Worm (Caenorhabditis elegans): ENCODE measurements around the gene F54B3.1.

Gene F54B3.1

DNA sequence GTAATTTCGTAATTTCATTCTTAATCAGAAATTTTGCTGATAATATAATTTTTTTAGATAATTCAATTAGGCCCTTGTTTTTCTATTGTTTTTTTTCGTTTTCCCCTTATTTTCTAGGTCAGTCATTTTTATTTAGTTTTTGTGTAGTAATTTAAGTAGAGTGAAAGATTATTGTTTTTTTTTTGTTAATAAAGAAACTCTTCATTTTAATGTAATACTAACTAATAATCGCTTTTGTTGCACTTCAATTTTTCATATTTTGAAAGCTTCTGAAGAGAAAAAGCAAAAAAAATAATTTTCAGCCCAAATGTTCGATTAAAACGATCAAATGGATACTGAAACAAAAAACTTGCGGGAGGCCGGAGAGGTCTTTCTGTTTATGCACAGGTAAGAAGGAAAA is at the start of gene F54B3.1:
F54B3.1 (plus strand) TSS at position 301 of the 400 bp plus-strand sequence.
- TF ChIP-seq T22C8.4 (GFP tag; IDR thresholded peaks at IDR 0.05) = no peak
- no peak for TF ChIP-seq ref-1 (GFP tag; conservative IDR thresholded peaks at IDR 0.05)
- no peak for TF ChIP-seq ztf-23 (GFP tag; IDR thresholded peaks at IDR 0.05)

DNA sequence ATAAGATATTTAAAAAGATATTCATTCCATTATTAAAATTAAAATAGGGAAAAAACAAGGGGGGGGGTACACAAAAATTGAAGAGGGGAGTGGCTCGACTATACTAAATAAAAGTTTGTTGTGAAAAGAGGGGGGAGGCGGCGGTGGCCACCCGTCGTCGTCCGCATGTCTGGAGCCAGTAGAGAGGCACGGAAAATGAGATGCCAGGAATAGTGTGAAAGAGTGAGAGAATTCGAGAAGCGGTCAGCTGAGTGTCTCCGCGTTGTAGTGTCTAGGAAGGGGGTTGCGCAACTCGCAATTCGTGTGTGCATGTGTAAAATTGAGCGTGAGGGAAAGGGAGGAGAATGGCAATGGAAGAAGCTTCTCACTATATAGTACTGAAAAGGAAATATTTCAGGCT is 48.8 kb upstream of the F54B3.1 start:
- no peak for TF ChIP-seq ztf-23 (GFP tag; IDR thresholded peaks at IDR 0.05)
- 0 out of 2 replicates have a peak, but pooled peaks have one; percentile 26 for TF ChIP-seq klf-2 (GFP tag; conservative IDR thresholded peaks at IDR 0.05)
- TF ChIP-seq cog-1 (tag; optimal IDR thresholded peaks at IDR 0.05) = peak; percentile 54

DNA sequence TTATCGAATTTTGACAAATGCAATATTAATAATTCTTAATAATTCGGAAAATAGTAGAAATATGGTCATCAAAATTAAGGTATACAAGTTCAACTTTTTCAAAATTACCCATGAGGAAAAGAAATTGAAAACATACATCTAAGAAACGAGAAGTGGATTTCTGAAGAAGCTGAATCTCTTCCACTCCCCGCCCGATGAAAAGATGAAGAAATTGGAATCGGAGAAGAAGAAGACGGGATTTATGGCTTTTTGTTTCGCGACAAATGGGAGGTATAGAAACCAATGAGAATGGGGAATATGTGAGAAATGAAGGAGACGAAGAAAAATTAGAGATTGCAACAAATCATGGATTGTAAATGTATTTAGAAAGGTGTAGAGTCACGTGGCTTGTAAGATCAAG is 48.0 kb upstream of the F54B3.1 start:
- TF ChIP-seq ztf-29 (GFP tag; IDR thresholded peaks at IDR 0.05) = no peak

DNA sequence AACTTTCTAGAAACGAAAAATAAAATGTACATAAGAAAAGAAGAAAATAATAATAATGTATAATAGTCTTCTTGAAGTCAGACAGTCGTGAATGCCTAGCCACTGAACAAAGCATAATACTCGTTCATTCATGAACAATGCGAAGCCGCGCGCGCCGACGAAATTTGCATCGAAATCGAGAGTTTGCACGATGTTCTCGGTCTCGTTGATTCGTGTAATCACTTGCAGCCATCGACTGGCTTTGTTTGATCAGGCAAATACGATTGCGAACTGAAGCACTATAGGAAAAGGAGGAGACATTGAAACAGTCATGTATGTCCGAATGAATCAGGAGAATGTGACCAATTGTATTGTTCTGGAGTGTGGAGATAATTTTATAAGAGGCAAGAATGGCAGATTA is 47.3 kb upstream of the F54B3.1 start:
- TF ChIP-seq ref-1 (GFP tag; conservative IDR thresholded peaks at IDR 0.05) (no peak), tab-1 (GFP tag; IDR thresholded peaks at IDR 0.05) (no peak), flt-1 (GFP tag; IDR thresholded peaks at IDR 0.05) (no peak), cog-1 (tag; optimal IDR thresholded peaks at IDR 0.05) (no peak), T22C8.4 (GFP tag; IDR thresholded peaks at IDR 0.05) (no peak), ztf-23 (GFP tag; IDR thresholded peaks at IDR 0.05) (no peak), med-1 (GFP tag; optimal IDR thresholded peaks at IDR 0.05; ENCODE audit: insufficient read depth) (no peak), ztf-29 (GFP tag; IDR thresholded peaks at IDR 0.05) (no peak), klf-2 (GFP tag; conservative IDR thresholded peaks at IDR 0.05) (no peak)

DNA sequence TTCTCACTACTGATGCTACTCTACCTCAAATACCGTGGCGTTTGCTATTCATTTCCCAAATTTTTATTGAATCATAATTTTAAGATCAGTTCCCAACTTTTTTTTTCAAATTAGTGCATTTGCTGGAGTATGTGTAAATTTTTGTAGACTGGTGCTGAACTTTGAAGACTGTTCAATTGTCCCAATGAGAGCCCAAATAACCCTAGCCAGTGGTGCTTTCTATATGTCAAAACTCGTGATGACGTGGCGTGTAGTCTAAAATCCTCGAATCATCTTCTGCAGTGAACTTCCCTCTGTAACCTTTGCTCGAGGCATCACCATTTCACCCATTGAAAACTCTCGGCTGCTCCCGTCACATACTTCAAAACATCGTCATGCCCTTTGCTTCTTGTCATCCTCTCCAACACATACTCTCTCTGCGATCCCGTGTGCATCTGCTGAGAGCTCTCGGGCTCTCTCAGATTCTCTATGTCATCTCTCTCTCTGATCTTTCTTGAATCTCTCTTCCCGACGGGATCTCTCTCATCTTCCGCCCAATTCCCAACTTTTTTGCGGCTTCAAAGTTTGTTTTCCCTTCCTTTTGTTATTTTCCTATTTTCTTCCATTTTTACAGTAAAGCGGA is 46.5 kb upstream of the F54B3.1 start:
- TF ChIP-seq T22C8.4 (GFP tag; IDR thresholded peaks at IDR 0.05) (no peak), ref-1 (GFP tag; conservative IDR thresholded peaks at IDR 0.05) (no peak), cog-1 (tag; optimal IDR thresholded peaks at IDR 0.05) (no peak), ztf-29 (GFP tag; IDR thresholded peaks at IDR 0.05) (no peak), med-1 (GFP tag; optimal IDR thresholded peaks at IDR 0.05; ENCODE audit: insufficient read depth) (no peak), ztf-23 (GFP tag; IDR thresholded peaks at IDR 0.05) (no peak), klf-2 (GFP tag; conservative IDR thresholded peaks at IDR 0.05) (no peak), tab-1 (GFP tag; IDR thresholded peaks at IDR 0.05) (no peak), flt-1 (GFP tag; IDR thresholded peaks at IDR 0.05) (no peak)

DNA sequence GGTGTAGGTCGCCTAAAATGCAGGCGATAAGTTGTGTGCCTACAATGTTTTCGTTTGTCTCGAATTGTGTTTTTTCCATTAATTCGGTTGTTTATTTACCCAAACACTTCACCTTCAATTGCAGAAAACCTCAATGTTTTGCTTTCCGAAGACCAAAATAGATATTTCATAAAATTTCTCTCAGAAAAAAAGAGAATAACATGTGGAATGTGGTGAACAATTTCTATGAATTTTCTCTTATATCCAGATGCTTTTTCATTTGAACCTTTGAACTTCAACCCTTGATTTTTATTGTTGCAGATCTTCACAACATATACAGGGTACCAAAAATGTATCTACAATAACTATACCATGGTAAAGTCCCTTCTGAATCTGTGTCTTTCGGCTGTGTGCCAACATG is 44.6 kb upstream of the F54B3.1 start, which contains the start of gene T01E8.1:
T01E8.1 (plus strand) TSS at position 301 of the 400 bp plus-strand sequence.
- TF ChIP-seq klf-2 (GFP tag; conservative IDR thresholded peaks at IDR 0.05) (no peak), tab-1 (GFP tag; IDR thresholded peaks at IDR 0.05) (no peak), flt-1 (GFP tag; IDR thresholded peaks at IDR 0.05) (no peak)

DNA sequence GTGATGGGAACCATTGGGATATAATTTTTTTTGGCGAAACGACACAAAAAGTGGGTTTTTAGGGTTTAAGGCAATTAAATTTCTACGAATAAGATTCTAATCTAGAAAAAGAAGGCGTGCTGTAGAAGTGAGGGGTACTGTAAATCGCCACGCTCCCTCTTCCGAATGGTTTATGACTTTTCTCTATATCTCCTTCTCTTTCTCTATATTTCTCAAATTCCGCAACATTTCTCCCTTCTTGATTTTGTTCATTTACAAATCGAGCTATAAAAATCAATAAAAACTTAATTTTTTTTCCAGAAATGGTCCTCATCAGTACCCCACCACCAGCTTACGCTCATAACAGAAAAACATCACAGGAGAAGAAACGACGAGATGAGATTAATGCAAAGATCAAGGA is 32.9 kb upstream of the F54B3.1 start, which contains the start of gene ref-1:
ref-1 (plus strand) TSS at position 301 of the 400 bp plus-strand sequence.
- TF ChIP-seq ztf-29 (GFP tag; IDR thresholded peaks at IDR 0.05) = no peak
- TF ChIP-seq ref-1 (GFP tag; conservative IDR thresholded peaks at IDR 0.05) = no peak
- no peak for TF ChIP-seq klf-2 (GFP tag; conservative IDR thresholded peaks at IDR 0.05)
- TF ChIP-seq ztf-23 (GFP tag; IDR thresholded peaks at IDR 0.05) = no peak

DNA sequence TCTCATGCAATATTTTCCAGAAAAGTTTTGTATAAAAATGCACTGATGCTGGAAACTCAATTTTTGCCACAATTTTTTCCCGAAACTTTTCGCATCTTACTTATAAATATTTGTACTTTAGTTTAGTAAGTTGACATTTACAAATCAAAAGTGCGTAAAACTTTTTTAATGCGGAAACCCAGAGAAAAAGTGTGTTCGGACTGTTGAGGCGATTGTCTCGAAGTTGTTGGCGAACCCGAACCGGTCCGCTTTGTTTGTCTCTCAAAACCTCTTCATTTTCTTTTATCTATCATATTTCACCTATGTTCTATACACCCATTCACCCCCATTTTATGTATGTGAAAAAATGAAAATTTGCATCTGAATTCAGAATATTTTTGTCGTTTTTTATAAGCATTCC is 30.4 kb upstream of the F54B3.1 start:
- TF ChIP-seq flt-1 (GFP tag; IDR thresholded peaks at IDR 0.05) (no peak), T22C8.4 (GFP tag; IDR thresholded peaks at IDR 0.05) (no peak), klf-2 (GFP tag; conservative IDR thresholded peaks at IDR 0.05) (no peak), ztf-23 (GFP tag; IDR thresholded peaks at IDR 0.05) (no peak), med-1 (GFP tag; optimal IDR thresholded peaks at IDR 0.05; ENCODE audit: insufficient read depth) (no peak), cog-1 (tag; optimal IDR thresholded peaks at IDR 0.05) (no peak), ref-1 (GFP tag; conservative IDR thresholded peaks at IDR 0.05) (no peak), ztf-29 (GFP tag; IDR thresholded peaks at IDR 0.05) (no peak), tab-1 (GFP tag; IDR thresholded peaks at IDR 0.05) (no peak)

DNA sequence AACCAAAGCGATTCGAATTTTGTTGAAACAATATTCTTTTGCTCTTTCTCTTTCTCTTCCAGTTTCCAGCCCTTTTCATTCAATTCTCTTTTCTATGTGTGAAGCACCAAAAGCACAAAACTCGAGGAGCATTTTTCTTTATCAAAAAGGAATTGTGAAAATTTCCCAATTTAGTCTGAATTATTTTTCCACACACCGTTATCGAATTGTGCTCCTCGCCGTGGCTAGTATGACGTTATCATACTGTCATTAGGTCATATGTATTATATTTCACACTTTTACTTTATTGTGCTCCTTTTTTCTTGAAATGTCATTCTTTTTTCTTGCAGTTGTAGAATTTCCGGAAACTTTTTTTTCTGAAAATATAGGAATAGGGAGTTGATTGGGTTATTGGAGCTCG is 29.4 kb upstream of the F54B3.1 start:
- TF ChIP-seq T22C8.4 (GFP tag; IDR thresholded peaks at IDR 0.05) (no peak), ztf-29 (GFP tag; IDR thresholded peaks at IDR 0.05) (no peak), klf-2 (GFP tag; conservative IDR thresholded peaks at IDR 0.05) (no peak)

DNA sequence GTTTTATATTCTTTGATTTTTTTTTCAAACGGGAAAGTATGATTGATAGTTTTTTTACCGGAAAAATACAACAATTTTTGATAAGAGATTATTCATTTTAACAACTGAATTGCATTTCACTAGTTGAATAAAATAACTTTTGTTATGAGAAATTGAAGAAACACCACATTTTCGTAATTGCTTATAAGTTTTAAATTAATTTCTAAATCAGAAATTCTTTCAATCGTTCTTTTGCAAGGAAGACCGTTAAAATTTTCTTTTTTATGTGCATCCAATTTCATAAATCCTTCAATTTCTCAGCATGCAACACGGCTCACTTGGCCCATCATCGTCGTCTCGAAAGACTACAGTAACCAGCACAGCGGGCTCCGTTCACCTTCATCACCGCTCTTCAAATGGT is 28.5 kb upstream of the F54B3.1 start, which contains the start of gene plc-3:
plc-3 (plus strand) TSS at position 301 of the 400 bp plus-strand sequence.
- TF ChIP-seq tab-1 (GFP tag; IDR thresholded peaks at IDR 0.05) (no peak), ztf-29 (GFP tag; IDR thresholded peaks at IDR 0.05) (no peak), flt-1 (GFP tag; IDR thresholded peaks at IDR 0.05) (no peak), T22C8.4 (GFP tag; IDR thresholded peaks at IDR 0.05) (no peak), klf-2 (GFP tag; conservative IDR thresholded peaks at IDR 0.05) (no peak), med-1 (GFP tag; optimal IDR thresholded peaks at IDR 0.05; ENCODE audit: insufficient read depth) (no peak), ztf-23 (GFP tag; IDR thresholded peaks at IDR 0.05) (no peak), cog-1 (tag; optimal IDR thresholded peaks at IDR 0.05) (no peak), ref-1 (GFP tag; conservative IDR thresholded peaks at IDR 0.05) (no peak)

DNA sequence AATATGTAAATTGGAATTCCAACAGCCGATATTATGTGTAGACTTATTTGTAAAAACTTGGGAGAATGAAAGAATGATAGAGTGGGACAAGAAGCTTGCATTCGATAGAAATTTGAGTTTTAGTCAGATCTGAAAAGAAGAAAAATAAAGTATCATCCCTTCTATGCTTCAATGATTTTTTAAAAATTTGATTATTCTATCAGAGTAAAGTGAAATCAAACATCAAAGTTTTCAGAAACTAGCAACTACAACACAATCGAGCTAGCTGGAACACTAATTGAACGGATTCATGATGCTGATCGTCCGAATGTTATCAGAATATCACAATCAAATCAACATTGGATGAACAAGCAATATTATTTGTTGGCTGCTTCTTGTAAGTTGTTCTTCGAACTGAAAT is 24.0 kb upstream of the F54B3.1 start, which contains the start of gene srh-135:
srh-135 (minus strand) TSS at position 101 of the 400 bp plus-strand sequence.
- TF ChIP-seq flt-1 (GFP tag; IDR thresholded peaks at IDR 0.05) (no peak), klf-2 (GFP tag; conservative IDR thresholded peaks at IDR 0.05) (no peak), ztf-29 (GFP tag; IDR thresholded peaks at IDR 0.05) (no peak), med-1 (GFP tag; optimal IDR thresholded peaks at IDR 0.05; ENCODE audit: insufficient read depth) (no peak), tab-1 (GFP tag; IDR thresholded peaks at IDR 0.05) (no peak), ztf-23 (GFP tag; IDR thresholded peaks at IDR 0.05) (no peak), T22C8.4 (GFP tag; IDR thresholded peaks at IDR 0.05) (no peak), cog-1 (tag; optimal IDR thresholded peaks at IDR 0.05) (no peak), ref-1 (GFP tag; conservative IDR thresholded peaks at IDR 0.05) (no peak)
